Worm (Caenorhabditis elegans) whole organism, L4 larva: Measurements from ENCODE around the gene C06G4.6.
A peak's percentile ranks its signal among the peaks of the same experiment; 100 is the strongest.

Experiments used
- D1046.2 ChIP-seq: fragments of 200-800 bp; sonication (Bioruptor generic); IDR thresholded peaks from 2 replicates; pipeline ENCODE4 v1.3.6; 2022; ENCODE audit warnings: missing genetic modification characterization, missing compliant biosample characterization
- F10B5.3 ChIP-seq: sonication (generic microtip); optimal IDR thresholded peaks from 2 replicates; lab custom pipeline; 2016; ENCODE audit warnings: mild to moderate bottlenecking, missing genetic modification characterization, missing compliant biosample characterization
- F26F4.8 ChIP-seq: fragments of 200-800 bp; sonication (Bioruptor generic); conservative IDR thresholded peaks from 2 replicates; pipeline ENCODE4 v1.3.6; 2022; ENCODE audit warnings: missing genetic modification characterization, missing compliant biosample characterization
- F37D6.2 ChIP-seq: sonication (generic microtip); optimal IDR thresholded peaks from 2 replicates; lab custom pipeline; 2016; ENCODE audit warnings: mild to moderate bottlenecking, missing genetic modification characterization, missing compliant biosample characterization
- F49E8.2 ChIP-seq: sonication (generic microtip); optimal IDR thresholded peaks from 2 replicates; lab custom pipeline; 2016; ENCODE audit warnings: missing compliant biosample characterization, mild to moderate bottlenecking, missing genetic modification characterization, borderline replicate concordance
- T20F7.1 ChIP-seq: fragments of 200-800 bp; sonication (Bioruptor generic); optimal IDR thresholded peaks from 2 replicates; lab custom pipeline; 2018; ENCODE audit warnings: mild to moderate bottlenecking, missing genetic modification characterization, missing compliant biosample characterization
- Y48G9A.11 ChIP-seq: fragments of 200-800 bp; sonication (Bioruptor generic); IDR thresholded peaks from 2 replicates; pipeline ENCODE4 v1.3.6; 2022; ENCODE audit warnings: missing genetic modification reagents, missing genetic modification characterization, missing compliant biosample characterization
- Y5F2A.4 ChIP-seq: fragments of 200-800 bp; sonication (Bioruptor generic); optimal IDR thresholded peaks from 2 replicates; lab custom pipeline; 2018; ENCODE audit warnings: mild to moderate bottlenecking, missing genetic modification characterization, missing compliant biosample characterization
- ZK546.5 ChIP-seq, 2 experiments: sonication (generic microtip); optimal IDR thresholded peaks; 2 replicates each; lab custom pipeline; 2017; ENCODE audit warnings: missing biosample characterization in 2 of 2, missing genetic modification characterization in 2 of 2
- aha-1 ChIP-seq: fragments of 150-350 bp; peaks from one replicate; lab custom pipeline; 2014; ENCODE audit warnings: missing biosample characterization, missing genetic modification characterization
- arid-1 ChIP-seq: fragments of 200-800 bp; sonication (Bioruptor generic); conservative IDR thresholded peaks from 2 replicates; pipeline ENCODE4 v1.3.6; 2022; ENCODE audit warnings: missing genetic modification reagents, missing genetic modification characterization, missing compliant biosample characterization
- attf-4 ChIP-seq: sonication (generic microtip); optimal IDR thresholded peaks from 3 replicates; lab custom pipeline; 2017; ENCODE audit warnings: missing biosample characterization, missing genetic modification characterization
- ceh-62 ChIP-seq: sonication (generic microtip); optimal IDR thresholded peaks from 2 replicates; lab custom pipeline; 2017; ENCODE audit warnings: missing biosample characterization, missing genetic modification characterization
- ceh-82 ChIP-seq: sonication (generic microtip); optimal IDR thresholded peaks from 2 replicates; lab custom pipeline; 2017; ENCODE audit warnings: missing biosample characterization, missing genetic modification characterization
- cey-2 ChIP-seq: sonication (generic microtip); optimal IDR thresholded peaks from 3 replicates; lab custom pipeline; 2017; ENCODE audit warnings: missing genetic modification characterization, mild to moderate bottlenecking, missing compliant biosample characterization, antibody characterized with exemption, borderline replicate concordance; ENCODE audit not compliant: insufficient read depth
- daf-12 ChIP-seq: fragments of 150-350 bp; optimal IDR thresholded peaks from 2 replicates; lab custom pipeline; 2014; ENCODE audit warnings: missing biosample characterization, missing genetic modification reagents, missing genetic modification characterization
- dmd-9 ChIP-seq: fragments of 200-800 bp; sonication (Bioruptor generic); IDR thresholded peaks from 2 replicates; pipeline ENCODE4 v1.3.6; 2022; ENCODE audit warnings: missing genetic modification reagents, missing genetic modification characterization, missing compliant biosample characterization
- duxl-1 ChIP-seq: sonication (generic microtip); optimal IDR thresholded peaks from 2 replicates; lab custom pipeline; 2016; ENCODE audit warnings: mild to moderate bottlenecking, missing genetic modification characterization, moderate library complexity, missing compliant biosample characterization; ENCODE audit not compliant: poor library complexity
- dve-1 ChIP-seq: sonication (generic microtip); optimal IDR thresholded peaks from 2 replicates; lab custom pipeline; 2017; ENCODE audit warnings: antibody characterized with exemption, mild to moderate bottlenecking, missing genetic modification characterization, missing compliant biosample characterization; ENCODE audit not compliant: insufficient read depth
- egl-27 ChIP-seq: sonication (generic microtip); optimal IDR thresholded peaks from 3 replicates; lab custom pipeline; 2017; ENCODE audit warnings: missing biosample characterization, missing genetic modification reagents, missing genetic modification characterization
- egl-43 ChIP-seq: fragments of 200-800 bp; sonication (Bioruptor generic); IDR thresholded peaks from 2 replicates; pipeline ENCODE4 v1.3.6; 2022; ENCODE audit warnings: missing genetic modification reagents, missing genetic modification characterization, missing compliant biosample characterization
- hif-1 ChIP-seq, 2 experiments: sonication (generic microtip); optimal IDR thresholded peaks; 2 replicates each; lab custom pipeline; 2016 to 2017; ENCODE audit warnings: missing compliant biosample characterization in 2 of 2, missing genetic modification characterization in 2 of 2, missing genetic modification reagents in 2 of 2, missing genotype in 2 of 2, mild to moderate bottlenecking in 1 of 2
- hmg-1.1 ChIP-seq: fragments of 200-800 bp; sonication (Bioruptor generic); IDR thresholded peaks from 2 replicates; pipeline ENCODE4 v1.3.6; 2022; ENCODE audit warnings: missing genetic modification reagents, missing genetic modification characterization, missing compliant biosample characterization
- lin-13 ChIP-seq: fragments of 150-350 bp; optimal IDR thresholded peaks from 2 replicates; lab custom pipeline; 2014; ENCODE audit warnings: missing biosample characterization, missing genetic modification reagents, missing genetic modification characterization
- lin-15B ChIP-seq: fragments of 150-350 bp; sonication (generic microtip); optimal IDR thresholded peaks from 3 replicates; lab custom pipeline; 2014; ENCODE audit warnings: missing biosample characterization, missing genetic modification characterization
- lin-38 ChIP-seq: fragments of 200-800 bp; sonication (Bioruptor generic); IDR thresholded peaks from 2 replicates; pipeline ENCODE4 v1.3.6; 2022; ENCODE audit warnings: missing genetic modification reagents, missing genetic modification characterization, missing compliant biosample characterization
- lir-3 ChIP-seq: sonication (generic microtip); optimal IDR thresholded peaks from 2 replicates; lab custom pipeline; 2016; ENCODE audit warnings: mild to moderate bottlenecking, missing genetic modification characterization, missing compliant biosample characterization
- madf-5 ChIP-seq, 2 experiments: fragments of 200-800 bp; sonication (Bioruptor generic); IDR thresholded peaks; 2 replicates each; pipeline ENCODE4 v1.3.6; 2022; ENCODE audit warnings: missing compliant biosample characterization in 2 of 2, missing genetic modification characterization in 2 of 2
- mdl-1 ChIP-seq, 2 experiments: fragments of 150-350 bp in 1 of 2; sonication (generic microtip) in 1 of 2; optimal IDR thresholded peaks; 2 replicates each; lab custom pipeline; 2014 to 2017; ENCODE audit warnings: missing biosample characterization in 2 of 2, missing genetic modification characterization in 2 of 2
- mep-1 ChIP-seq: fragments of 150-350 bp; sonication (generic microtip); optimal IDR thresholded peaks from 3 replicates; lab custom pipeline; 2014; ENCODE audit warnings: missing biosample characterization, missing genetic modification characterization
- mes-2 ChIP-seq: sonication (generic microtip); optimal IDR thresholded peaks from 2 replicates; lab custom pipeline; 2016; ENCODE audit warnings: missing genotype, mild to moderate bottlenecking, missing genetic modification characterization, missing compliant biosample characterization; ENCODE audit not compliant: poor library complexity, severe bottlenecking
- mxl-3 ChIP-seq: fragments of 200-800 bp; sonication (Bioruptor generic); optimal IDR thresholded peaks from 2 replicates; lab custom pipeline; 2018; ENCODE audit warnings: mild to moderate bottlenecking, missing genetic modification characterization, missing compliant biosample characterization
- nhr-102 ChIP-seq: sonication (generic microtip); optimal IDR thresholded peaks from 2 replicates; lab custom pipeline; 2016; ENCODE audit warnings: mild to moderate bottlenecking, missing genetic modification characterization, moderate library complexity, missing compliant biosample characterization
- nhr-11 ChIP-seq: fragments of 150-350 bp; optimal IDR thresholded peaks from 2 replicates; lab custom pipeline; 2014; ENCODE audit warnings: missing biosample characterization, missing genetic modification characterization
- nhr-111 ChIP-seq: fragments of 200-800 bp; sonication (Bioruptor generic); optimal IDR thresholded peaks from 2 replicates; lab custom pipeline; 2018; ENCODE audit warnings: mild to moderate bottlenecking, missing genetic modification characterization, missing compliant biosample characterization
- nhr-42 ChIP-seq: fragments of 200-800 bp; sonication (Bioruptor generic); IDR thresholded peaks from 2 replicates; pipeline ENCODE4 v1.3.6; 2022; ENCODE audit warnings: missing genetic modification characterization, missing compliant biosample characterization
- nhr-48 ChIP-seq: sonication (generic microtip); optimal IDR thresholded peaks from 2 replicates; lab custom pipeline; 2016; ENCODE audit warnings: mild to moderate bottlenecking, missing genetic modification characterization, missing compliant biosample characterization
- nhr-76 ChIP-seq: fragments of 150-350 bp; optimal IDR thresholded peaks from 2 replicates; lab custom pipeline; 2014; ENCODE audit warnings: missing biosample characterization, missing genetic modification characterization
- pha-4 ChIP-seq, 2 experiments: fragments of 150-350 bp in 1 of 2; fragments of 200-800 bp in 1 of 2; sonication (Bioruptor generic) in 1 of 2; IDR thresholded peaks in 1 of 2; optimal IDR thresholded peaks in 1 of 2; 2 replicates each; pipeline versions ENCODE4 v1.3.6 to Lab custom; 2014 to 2022; ENCODE audit warnings: missing genetic modification characterization in 2 of 2, missing genetic modification reagents in 2 of 2, missing biosample characterization in 1 of 2, missing compliant biosample characterization in 1 of 2
- sdz-12 ChIP-seq: fragments of 200-800 bp; sonication (Bioruptor generic); optimal IDR thresholded peaks from 2 replicates; lab custom pipeline; 2018; ENCODE audit warnings: mild to moderate bottlenecking, missing genetic modification characterization, missing compliant biosample characterization
- snpc-1.2 ChIP-seq: fragments of 200-800 bp; sonication (Bioruptor generic); IDR thresholded peaks from 2 replicates; pipeline ENCODE4 v1.3.6; 2022; ENCODE audit warnings: missing genetic modification reagents, missing genetic modification characterization, missing compliant biosample characterization
- snpc-4 ChIP-seq: fragments of 150-350 bp; optimal IDR thresholded peaks from 2 replicates; lab custom pipeline; 2014; ENCODE audit warnings: missing biosample characterization, missing genetic modification characterization
- spr-1 ChIP-seq: sonication (generic microtip); optimal IDR thresholded peaks from 2 replicates; lab custom pipeline; 2016; ENCODE audit warnings: mild to moderate bottlenecking, missing genetic modification characterization, missing compliant biosample characterization
- spr-3 ChIP-seq: fragments of 200-800 bp; sonication (Bioruptor generic); optimal IDR thresholded peaks from 2 replicates; lab custom pipeline; 2018; ENCODE audit warnings: mild to moderate bottlenecking, missing genetic modification characterization, missing compliant biosample characterization
- unc-130 ChIP-seq: sonication (generic microtip); optimal IDR thresholded peaks from 2 replicates; lab custom pipeline; 2016; ENCODE audit warnings: missing genetic modification reagents, missing genetic modification characterization, missing compliant biosample characterization
- vab-7 ChIP-seq: fragments of 200-800 bp; sonication (Bioruptor generic); IDR thresholded peaks from 2 replicates; pipeline ENCODE4 v1.3.6; 2022; ENCODE audit warnings: missing genetic modification reagents, missing genetic modification characterization, missing compliant biosample characterization
- zfp-2 ChIP-seq: sonication (generic microtip); optimal IDR thresholded peaks from 2 replicates; lab custom pipeline; 2016; ENCODE audit warnings: mild to moderate bottlenecking, missing genetic modification characterization, missing compliant biosample characterization
- zip-11 ChIP-seq: fragments of 200-800 bp; sonication (Bioruptor generic); IDR thresholded peaks from 2 replicates; pipeline ENCODE4 v1.3.6; 2022; ENCODE audit warnings: missing genetic modification characterization, missing compliant biosample characterization
- ztf-7 ChIP-seq: fragments of 150-350 bp; optimal IDR thresholded peaks from 2 replicates; lab custom pipeline; 2014; ENCODE audit warnings: missing biosample characterization, missing genetic modification characterization

Gene C06G4.6

ce11 chrIII:7973201-7973767 is 30.9 kb upstream of the C06G4.6 start, which contains the start of the genes eef-1B.1 and aco-2:
eef-1B.1 (minus strand) TSS chrIII:7973386.
aco-2 (plus strand) TSS chrIII:7973717.
- TF ChIP-seq nhr-76 (tag; lab: Kevin White, UChicago) (no peak), madf-5 (GFP tag; IDR thresholded peaks at IDR 0.05; lab: Robert Waterston, UW) (no peak), dmd-9 (GFP tag; lab: Robert Waterston, UW) (0 out of 2 replicates have a peak, but pooled peaks have one; percentile 50), snpc-4 (no peak), zip-11 (GFP tag; lab: Robert Waterston, UW) (no peak), lin-15B (tag; lab: Kevin White, UChicago) (no peak), ztf-7 (peak; percentile 78), nhr-102 (tag; lab: Kevin White, UChicago) (peak; percentile 88), lin-38 (GFP tag; lab: Robert Waterston, UW) (peak; percentile 85), aha-1 (tag; lab: Kevin White, UChicago) (peak; percentile 99), mdl-1 (tag; optimal IDR thresholded peaks at IDR 0.05; lab: Kevin White, UChicago) (peak in 1 of 2 experiments; percentile 78), egl-27 (tag; lab: Kevin White, UChicago) (no peak), nhr-11 (tag; lab: Kevin White, UChicago) (peak; percentile 88), lir-3 (no peak), egl-43 (GFP tag; lab: Robert Waterston, UW) (0 out of 2 replicates have a peak, but pooled peaks have one; percentile 18), F10B5.3 (peak; percentile 39), Y48G9A.11 (no peak), mxl-3 (GFP tag; lab: Kevin White, UChicago) (peak; percentile 92), duxl-1 (tag; lab: Kevin White, UChicago) (peak; percentile 90), hmg-1.1 (GFP tag; lab: Robert Waterston, UW) (peak; percentile 89), mep-1 (tag; lab: Kevin White, UChicago) (peak; percentile 93), sdz-12 (no peak), nhr-42 (GFP tag; lab: Robert Waterston, UW) (peak; percentile 90), lin-13 (GFP tag; lab: Kevin White, UChicago) (peak; percentile 92), unc-130 (GFP tag; lab: Kevin White, UChicago) (peak; percentile 13), ceh-82 (tag; lab: Kevin White, UChicago) (no peak), F26F4.8 (no peak), pha-4 (GFP tag; IDR thresholded peaks at IDR 0.05; lab: Robert Waterston, UW) (peak; percentile 64; the same call in 1 of the 2 replicates), pha-4 (tag; optimal IDR thresholded peaks at IDR 0.05; lab: Kevin White, UChicago) (no peak), ceh-62 (no peak), spr-3 (GFP tag; lab: Kevin White, UChicago) (no peak), Y5F2A.4 (GFP tag; lab: Kevin White, UChicago) (no peak), D1046.2 (GFP tag; lab: Robert Waterston, UW) (no peak), attf-4 (no peak), nhr-48 (tag; lab: Kevin White, UChicago) (peak; percentile 75), daf-12 (tag; lab: Kevin White, UChicago) (no peak), zfp-2 (tag; lab: Kevin White, UChicago) (peak; percentile 35), dve-1 (tag; lab: Kevin White, UChicago) (peak; percentile 94), mes-2 (peak; percentile 92), nhr-111 (GFP tag; lab: Kevin White, UChicago) (no peak), F49E8.2 (tag; lab: Kevin White, UChicago) (peak; percentile 24), F37D6.2 (tag; lab: Kevin White, UChicago) (peak; percentile 81), cey-2 (tag; lab: Kevin White, UChicago) (no peak), vab-7 (0 out of 2 replicates have a peak, but pooled peaks have one; percentile 7), arid-1 (GFP tag; lab: Robert Waterston, UW) (peak; percentile 26; the same call in 1 of the 2 replicates), spr-1 (tag; lab: Kevin White, UChicago) (peak; percentile 72), T20F7.1 (GFP tag; lab: Kevin White, UChicago) (peak; percentile 88), hif-1 (tag; optimal IDR thresholded peaks at IDR 0.05; lab: Kevin White, UChicago) (peak; percentile 56 to 71), snpc-1.2 (no peak), ZK546.5 (tag; optimal IDR thresholded peaks at IDR 0.05; lab: Kevin White, UChicago) (no peak)
